Worm (Caenorhabditis elegans): ENCODE results near the gene gba-4.

Gene gba-4

DNA sequence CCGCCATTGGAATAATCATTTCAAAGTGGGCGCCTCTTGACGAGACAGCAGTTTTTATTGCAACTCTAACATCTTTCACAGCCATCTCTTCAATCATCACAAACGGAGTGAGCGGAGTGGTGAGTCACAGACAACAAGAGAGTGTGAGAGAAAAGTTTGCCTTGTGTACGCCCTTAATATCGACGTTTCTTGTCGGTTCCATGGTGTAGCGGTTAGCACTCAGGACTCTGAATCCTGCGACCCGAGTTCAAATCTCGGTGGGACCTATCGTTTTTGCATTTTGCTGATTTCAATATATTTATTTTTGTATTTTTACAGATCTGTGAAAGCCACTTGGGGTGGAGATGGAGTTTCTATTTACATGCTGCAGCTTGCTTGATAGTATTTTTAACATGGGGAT lies 16.2 kb downstream of the gba-4 start (continued):
- peak; percentile 26 for TF ChIP-seq madf-10 (tag; optimal IDR thresholded peaks at IDR 0.05)
- TF ChIP-seq F23B12.7 (tag; optimal IDR thresholded peaks at IDR 0.05; ENCODE audit: insufficient read depth) = peak; percentile 89
- TF ChIP-seq him-1 (tag; optimal IDR thresholded peaks at IDR 0.05) = peak; percentile 53
- TF ChIP-seq rpc-1 (optimal IDR thresholded peaks at IDR 0.05) = peak; percentile 78
- peak; percentile 85 for TF ChIP-seq rpc-1 (tag; optimal IDR thresholded peaks at IDR 0.05)
- TF ChIP-seq snpc-1.3 (tag; optimal IDR thresholded peaks at IDR 0.05; ENCODE audit: insufficient read depth) = peak; percentile 77
- peak; percentile 87 for TF ChIP-seq ZK185.1 (tag; optimal IDR thresholded peaks at IDR 0.05; ENCODE audit: poor library complexity, severe bottlenecking)
- TF ChIP-seq lsy-27 (tag; optimal IDR thresholded peaks at IDR 0.05; ENCODE audit: borderline replicate concordance, insufficient read depth) = peak; percentile 36
- TF ChIP-seq xnd-1 (tag; optimal IDR thresholded peaks at IDR 0.05) = no peak
- TF ChIP-seq attf-3 (GFP tag; conservative IDR thresholded peaks at IDR 0.05) = 0 out of 2 replicates have a peak, but pooled peaks have one; percentile 33
- TF ChIP-seq rcor-1 (GFP tag; IDR thresholded peaks at IDR 0.05) = peak; percentile 77
- TF ChIP-seq attf-5 (GFP tag; optimal IDR thresholded peaks at IDR 0.05) = peak; percentile 27
- TF ChIP-seq akir-1 (GFP tag; optimal IDR thresholded peaks at IDR 0.05) = no peak
- TF ChIP-seq snpc-3.4 (tag; optimal IDR thresholded peaks at IDR 0.05) = peak; percentile 24
- TF ChIP-seq let-607 (tag; optimal IDR thresholded peaks at IDR 0.05) = peak in 1 of 2 experiments; percentile 45
- TF ChIP-seq Y56A3A.18 (GFP tag; IDR thresholded peaks at IDR 0.05) = 0 out of 2 replicates have a peak, but pooled peaks have one; percentile 51
- no peak for TF ChIP-seq nhr-120 (GFP tag; IDR thresholded peaks at IDR 0.05)
- TF ChIP-seq hlh-26 (GFP tag; conservative IDR thresholded peaks at IDR 0.05) = no peak
- TF ChIP-seq chd-7 (tag; optimal IDR thresholded peaks at IDR 0.05) = no peak
- TF ChIP-seq nhr-80 (tag; optimal IDR thresholded peaks at IDR 0.05) = peak; percentile 24
- no peak for TF ChIP-seq hrde-1 (tag; optimal IDR thresholded peaks at IDR 0.05; ENCODE audit: borderline replicate concordance)
- peak; percentile 21 for TF ChIP-seq ztf-26 (tag; optimal IDR thresholded peaks at IDR 0.05)
- peak; percentile 55 for TF ChIP-seq ztf-18 (tag; optimal IDR thresholded peaks at IDR 0.05)
- no peak for TF ChIP-seq ama-1 (optimal IDR thresholded peaks at IDR 0.05)
- peak in 1 of 2 experiments; percentile 66 for TF ChIP-seq ama-1 (GFP tag; optimal IDR thresholded peaks at IDR 0.05)
- TF ChIP-seq ceh-58 (GFP tag; IDR thresholded peaks at IDR 0.05) = no peak

DNA sequence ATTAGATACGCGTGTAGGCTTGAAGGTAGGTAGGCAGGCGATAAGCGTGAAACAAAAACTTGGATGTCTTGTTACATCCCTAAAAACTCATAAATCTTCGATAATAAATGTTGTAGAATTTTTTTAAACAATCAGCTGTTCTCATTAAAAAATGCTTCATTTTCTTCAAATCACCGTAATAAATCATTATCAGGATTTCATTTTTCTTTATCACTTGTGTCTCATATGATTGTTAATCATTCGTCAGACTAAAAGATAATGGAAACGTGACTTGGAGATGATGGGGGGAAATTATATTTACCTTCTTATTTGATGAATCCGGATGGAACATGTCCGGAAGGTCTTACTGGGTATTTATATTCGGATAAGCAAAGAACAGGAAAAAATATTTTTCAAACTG lies 17.2 kb downstream of the gba-4 start:
- TF ChIP-seq aptf-3 (GFP tag; IDR thresholded peaks at IDR 0.05) = no peak
- peak; percentile 4 for TF ChIP-seq somi-1 (GFP tag; optimal IDR thresholded peaks at IDR 0.05)

ce11 chrIV:5332178-5332577 lies 18.5 kb downstream of the gba-4 start, which contains the start of gene Y4C6B.3:
Gene Y4C6B.3, plus strand, starts transcription at chrIV:5332478.
- TF ChIP-seq F22D6.2 (tag; optimal IDR thresholded peaks at IDR 0.05) (no peak), mxl-1 (tag; optimal IDR thresholded peaks at IDR 0.05) (no peak), ztf-25 (GFP tag; IDR thresholded peaks at IDR 0.05) (no peak), ztf-3 (GFP tag; optimal IDR thresholded peaks at IDR 0.05) (no peak), ceh-79 (tag; optimal IDR thresholded peaks at IDR 0.05) (no peak), him-1 (tag; optimal IDR thresholded peaks at IDR 0.05) (no peak), sea-2 (GFP tag; IDR thresholded peaks at IDR 0.05) (no peak), F57C9.4 (tag; optimal IDR thresholded peaks at IDR 0.05) (no peak), tlf-1 (GFP tag; optimal IDR thresholded peaks at IDR 0.05) (no peak), athp-1 (tag; optimal IDR thresholded peaks at IDR 0.05) (no peak), nfyb-1 (GFP tag; IDR thresholded peaks at IDR 0.05) (no peak), snpc-3.4 (tag; optimal IDR thresholded peaks at IDR 0.05) (no peak), attf-6 (GFP tag; IDR thresholded peaks at IDR 0.05) (no peak), lir-1 (GFP tag; conservative IDR thresholded peaks at IDR 0.05) (no peak), K11D2.4 (GFP tag; IDR thresholded peaks at IDR 0.05) (no peak), B0261.1 (tag; optimal IDR thresholded peaks at IDR 0.05) (no peak), Y67H2A.10 (GFP tag; conservative IDR thresholded peaks at IDR 0.05) (no peak), ccch-3 (GFP tag; optimal IDR thresholded peaks at IDR 0.05) (no peak), nfya-1 (tag; optimal IDR thresholded peaks at IDR 0.05; ENCODE audit: borderline replicate concordance, insufficient read depth) (no peak)

Measured in whole organism, young adult.